Worm (Caenorhabditis elegans) whole organism, mixed stage, embryonic: ENCODE data around the gene ZK1240.11.
A peak's percentile ranks its signal among the peaks of the same experiment; 100 is the strongest.

ENCODE experiments used
- M03D4.4 ChIP-seq: sonication (generic microtip); optimal IDR thresholded peaks from 2 replicates; lab custom pipeline; 2017; ENCODE audit warnings: mild to moderate bottlenecking, missing genetic modification characterization, missing compliant biosample characterization
- bed-3 ChIP-seq: fragments of 200-800 bp; sonication (Bioruptor generic); optimal IDR thresholded peaks from 3 replicates; lab custom pipeline; 2018; ENCODE audit warnings: mild to moderate bottlenecking, missing genetic modification characterization, moderate library complexity, missing compliant biosample characterization
- blmp-1 ChIP-seq: fragments of 150-350 bp; optimal IDR thresholded peaks from 2 replicates; lab custom pipeline; 2014; ENCODE audit warnings: missing biosample characterization, missing genetic modification characterization
- ceh-39 ChIP-seq: fragments of 150-350 bp; optimal IDR thresholded peaks from 2 replicates; lab custom pipeline; 2014; ENCODE audit warnings: missing biosample characterization, missing genetic modification characterization
- ceh-83 ChIP-seq: fragments of 200-800 bp; sonication (Bioruptor generic); optimal IDR thresholded peaks from 2 replicates; lab custom pipeline; 2018; ENCODE audit warnings: mild to moderate bottlenecking, missing genetic modification characterization, missing compliant biosample characterization
- ces-1 ChIP-seq: fragments of 150-350 bp; optimal IDR thresholded peaks from 2 replicates; lab custom pipeline; 2014; ENCODE audit warnings: missing biosample characterization, missing genetic modification reagents, missing genetic modification characterization
- cnd-1 ChIP-seq: fragments of 200-800 bp; sonication (Bioruptor generic); optimal IDR thresholded peaks from 2 replicates; lab custom pipeline; 2018; ENCODE audit warnings: mild to moderate bottlenecking, missing genetic modification characterization, missing compliant biosample characterization
- drap-1 ChIP-seq: fragments of 200-800 bp; sonication (Bioruptor generic); optimal IDR thresholded peaks from 3 replicates; lab custom pipeline; 2018; ENCODE audit warnings: mild to moderate bottlenecking, missing genetic modification characterization, missing compliant biosample characterization
- elt-3 ChIP-seq: fragments of 150-350 bp; optimal IDR thresholded peaks from 2 replicates; lab custom pipeline; 2014; ENCODE audit warnings: missing biosample characterization, missing genetic modification characterization
- ham-2 ChIP-seq: fragments of 200-800 bp; sonication (Bioruptor generic); optimal IDR thresholded peaks from 2 replicates; lab custom pipeline; 2018; ENCODE audit warnings: mild to moderate bottlenecking, missing genetic modification characterization, missing compliant biosample characterization
- hlh-1 ChIP-seq: fragments of 150-350 bp; optimal IDR thresholded peaks from 2 replicates; lab custom pipeline; 2014; ENCODE audit warnings: missing biosample characterization, missing genetic modification reagents, missing genetic modification characterization
- lin-13 ChIP-seq: fragments of 150-350 bp; optimal IDR thresholded peaks from 2 replicates; lab custom pipeline; 2014; ENCODE audit warnings: missing biosample characterization, missing genetic modification characterization
- lsy-2 ChIP-seq: fragments of 150-350 bp; optimal IDR thresholded peaks from 2 replicates; lab custom pipeline; 2014; ENCODE audit warnings: missing biosample characterization, missing genetic modification characterization
- mep-1 ChIP-seq: fragments of 150-350 bp; optimal IDR thresholded peaks from 2 replicates; lab custom pipeline; 2017; ENCODE audit warnings: missing biosample characterization, missing genetic modification reagents, missing genetic modification characterization, inconsistent platforms
- mls-2 ChIP-seq: sonication (generic microtip); optimal IDR thresholded peaks from 2 replicates; lab custom pipeline; 2016; ENCODE audit warnings: mild to moderate bottlenecking, missing genetic modification characterization, moderate library complexity, missing compliant biosample characterization
- nhr-12 ChIP-seq: fragments of 150-350 bp; optimal IDR thresholded peaks from 2 replicates; lab custom pipeline; 2014; ENCODE audit warnings: missing biosample characterization, missing genetic modification characterization
- nhr-2 ChIP-seq: fragments of 150-350 bp; optimal IDR thresholded peaks from 2 replicates; lab custom pipeline; 2014; ENCODE audit warnings: missing biosample characterization, missing genetic modification characterization
- nhr-237 ChIP-seq: fragments of 150-350 bp; optimal IDR thresholded peaks from 2 replicates; lab custom pipeline; 2014; ENCODE audit warnings: missing biosample characterization, missing genetic modification characterization
- nhr-28 ChIP-seq: fragments of 150-350 bp; optimal IDR thresholded peaks from 2 replicates; lab custom pipeline; 2014; ENCODE audit warnings: missing biosample characterization, missing genetic modification characterization
- nhr-76 ChIP-seq: sonication (generic microtip); optimal IDR thresholded peaks from 2 replicates; lab custom pipeline; 2017; ENCODE audit warnings: missing biosample characterization, missing genetic modification characterization
- sem-2 ChIP-seq: fragments of 200-800 bp; sonication (Bioruptor generic); optimal IDR thresholded peaks from 2 replicates; lab custom pipeline; 2018; ENCODE audit warnings: mild to moderate bottlenecking, missing genetic modification characterization, missing compliant biosample characterization
- snpc-4 ChIP-seq: fragments of 150-350 bp; optimal IDR thresholded peaks from 2 replicates; lab custom pipeline; 2014; ENCODE audit warnings: missing biosample characterization, missing genetic modification characterization
- tbx-8 ChIP-seq: fragments of 200-800 bp; sonication (Bioruptor generic); optimal IDR thresholded peaks from 2 replicates; lab custom pipeline; 2018; ENCODE audit warnings: mild to moderate bottlenecking, missing genetic modification characterization, moderate library complexity, missing compliant biosample characterization
- unc-120 ChIP-seq: sonication (generic microtip); optimal IDR thresholded peaks from 2 replicates; lab custom pipeline; 2017; ENCODE audit warnings: missing genetic modification characterization, missing compliant biosample characterization; ENCODE audit not compliant: poor library complexity, severe bottlenecking
- unc-39 ChIP-seq: fragments of 150-350 bp; optimal IDR thresholded peaks from 2 replicates; lab custom pipeline; 2014; ENCODE audit warnings: missing biosample characterization, missing genetic modification characterization
- zip-8 ChIP-seq: fragments of 150-350 bp; optimal IDR thresholded peaks from 2 replicates; lab custom pipeline; 2014; ENCODE audit warnings: missing biosample characterization, missing genetic modification characterization
- ztf-11 ChIP-seq: fragments of 150-350 bp; optimal IDR thresholded peaks from 2 replicates; lab custom pipeline; 2014; ENCODE audit warnings: missing biosample characterization, missing genetic modification characterization

The ZK1240.11 gene

ce11 chrII:2320097-2320496 is 5.0 kb upstream of the ZK1240.11 start, which contains the start of gene ZK1240.3:
Gene ZK1240.3, plus strand, starts transcription at chrII:2320334.
- TF ChIP-seq nhr-76 (tag; lab: Kevin White, UChicago) (no peak), drap-1 (GFP tag; lab: Kevin White, UChicago) (no peak), blmp-1 (tag; lab: Kevin White, UChicago) (no peak), mls-2 (tag; lab: Kevin White, UChicago) (no peak), ztf-11 (no peak), M03D4.4 (tag; lab: Kevin White, UChicago) (no peak), mep-1 (tag; lab: Kevin White, UChicago) (no peak), ceh-39 (tag; lab: Kevin White, UChicago) (no peak), ces-1 (GFP tag; lab: Kevin White, UChicago) (no peak), nhr-237 (tag; lab: Kevin White, UChicago) (no peak), zip-8 (tag; lab: Kevin White, UChicago) (no peak), nhr-2 (tag; lab: Kevin White, UChicago) (no peak), unc-120 (no peak)

- TF ChIP-seq unc-39 (tag; lab: Kevin White, UChicago), result no peak
- TF ChIP-seq nhr-12 (tag; lab: Kevin White, UChicago), result no peak
- TF ChIP-seq ham-2, result no peak
- TF ChIP-seq tbx-8 (GFP tag; lab: Kevin White, UChicago), result no peak
- no peak for TF ChIP-seq ces-1 (GFP tag; lab: Kevin White, UChicago)
- TF ChIP-seq zip-8 (tag; lab: Kevin White, UChicago), result no peak
- TF ChIP-seq, all 35 proteins: peak for 0
Observed at ce11 chrII:2322857-2323518, 2.1 kb upstream of the ZK1240.11 start, which contains the start of the genes ZK1240.6 and ZK1240.2. Gene ZK1240.6, minus strand, starts transcription at chrII:2322907. Gene ZK1240.2, plus strand, starts transcription at chrII:2323376.

ce11 chrII:2328963-2329442 is 3.9 kb downstream of the ZK1240.11 start, which contains the start of the genes ZK1240.8 and ZK1240.1:
Gene ZK1240.8, minus strand, starts transcription at chrII:2329063.
Gene ZK1240.1, plus strand, starts transcription at chrII:2329392.
- TF ChIP-seq lin-13, result no peak
- no peak for TF ChIP-seq ces-1 (GFP tag; lab: Kevin White, UChicago)
- TF ChIP-seq drap-1 (GFP tag; lab: Kevin White, UChicago), result no peak

ce11 chrII:2330462-2330861 is 5.4 kb downstream of the ZK1240.11 start:
- TF ChIP-seq nhr-237 (tag; lab: Kevin White, UChicago) (no peak), ceh-83 (peak; percentile 37)

ce11 chrII:2332220-2332619 is 7.2 kb downstream of the ZK1240.11 start, which contains the start of gene F43C11.8:
Gene F43C11.8, plus strand, starts transcription at chrII:2332520.
- TF ChIP-seq ceh-83, result no peak
- no peak for TF ChIP-seq blmp-1 (tag; lab: Kevin White, UChicago)
- no peak for TF ChIP-seq tbx-8 (GFP tag; lab: Kevin White, UChicago)

ce11 chrII:2335572-2335971 is 10.5 kb downstream of the ZK1240.11 start, which contains the start of gene F43C11.7:
Gene F43C11.7, plus strand, starts transcription at chrII:2335897.
- TF ChIP-seq elt-3 (tag; lab: Kevin White, UChicago) (no peak), nhr-28 (tag; lab: Kevin White, UChicago) (no peak), cnd-1 (tag; lab: Kevin White, UChicago) (no peak), sem-2 (no peak), zip-8 (tag; lab: Kevin White, UChicago) (peak; percentile 98)

- TF ChIP-seq lsy-2 (tag; lab: Kevin White, UChicago) (no peak), ham-2 (peak; percentile 12)
Observed at ce11 chrII:2336177-2336576, 11.1 kb downstream of the ZK1240.11 start.

- no peak for TF ChIP-seq snpc-4 (tag; lab: Kevin White, UChicago)
- TF ChIP-seq hlh-1, result peak; percentile 37
- TF ChIP-seq bed-3 (GFP tag; lab: Kevin White, UChicago), result no peak
- peak; percentile 26 for TF ChIP-seq ces-1 (GFP tag; lab: Kevin White, UChicago)
- no peak for TF ChIP-seq ham-2
Observed at ce11 chrII:2340974-2341373, 15.9 kb downstream of the ZK1240.11 start.
